Worm (Caenorhabditis elegans) whole organism, midembryonic: ENCODE data around the gene dsb-3.

Experiments
- T22C8.4 ChIP-seq: fragments of 200-800 bp; sonication (Bioruptor generic); IDR thresholded peaks from 2 replicates; pipeline ENCODE4 v1.3.6; 2022; ENCODE audit warnings: missing genetic modification characterization, missing compliant biosample characterization
- cog-1 ChIP-seq: sonication (generic microtip); optimal IDR thresholded peaks from 2 replicates; lab custom pipeline; 2016; ENCODE audit warnings: missing genetic modification characterization, missing compliant biosample characterization
- flt-1 ChIP-seq: fragments of 200-800 bp; sonication (Bioruptor generic); IDR thresholded peaks from 2 replicates; pipeline ENCODE4 v1.3.6; 2022; ENCODE audit warnings: missing genetic modification characterization, missing compliant biosample characterization
- klf-2 ChIP-seq: fragments of 200-800 bp; sonication (Bioruptor generic); conservative IDR thresholded peaks from 2 replicates; pipeline ENCODE4 v1.3.6; 2022; ENCODE audit warnings: missing genetic modification reagents, missing genetic modification characterization, missing compliant biosample characterization
- med-1 ChIP-seq: sonication (generic microtip); optimal IDR thresholded peaks from 2 replicates; lab custom pipeline; 2017; ENCODE audit warnings: missing genetic modification characterization, mild to moderate bottlenecking, missing compliant biosample characterization, antibody characterized with exemption, missing genetic modification reagents; ENCODE audit not compliant: insufficient read depth
- ref-1 ChIP-seq: fragments of 200-800 bp; sonication (Bioruptor generic); conservative IDR thresholded peaks from 2 replicates; pipeline ENCODE4 v1.3.6; 2022; ENCODE audit warnings: missing genetic modification reagents, missing genetic modification characterization, missing compliant biosample characterization
- tab-1 ChIP-seq: fragments of 200-800 bp; sonication (Bioruptor generic); IDR thresholded peaks from 2 replicates; pipeline ENCODE4 v1.3.6; 2022; ENCODE audit warnings: missing genetic modification characterization, missing compliant biosample characterization
- ztf-23 ChIP-seq: fragments of 200-800 bp; sonication (Bioruptor generic); IDR thresholded peaks from 2 replicates; pipeline ENCODE4 v1.3.6; 2022; ENCODE audit warnings: missing genetic modification reagents, missing genetic modification characterization, missing compliant biosample characterization
- ztf-29 ChIP-seq: fragments of 200-800 bp; sonication (Bioruptor generic); IDR thresholded peaks from 2 replicates; pipeline ENCODE4 v1.3.6; 2022; ENCODE audit warnings: missing genetic modification reagents, missing genetic modification characterization, missing compliant biosample characterization

The dsb-3 gene

ce11 chrIV:7759527-7759926, at the start of gene dsb-3:
TSS of gene dsb-3 (minus strand) at chrIV:7759627.
- TF ChIP-seq T22C8.4 (GFP tag; lab: Robert Waterston, UW) (no peak), ref-1 (GFP tag; lab: Robert Waterston, UW) (no peak), tab-1 (GFP tag; lab: Robert Waterston, UW) (no peak), klf-2 (GFP tag; lab: Robert Waterston, UW) (no peak), ztf-29 (GFP tag; lab: Robert Waterston, UW) (no peak), flt-1 (GFP tag; lab: Robert Waterston, UW) (no peak), med-1 (GFP tag; lab: Kevin White, UChicago) (no peak), cog-1 (tag; lab: Kevin White, UChicago) (no peak), ztf-23 (GFP tag; lab: Robert Waterston, UW) (no peak)

- TF ChIP-seq med-1 (GFP tag; lab: Kevin White, UChicago) (no peak), T22C8.4 (GFP tag; lab: Robert Waterston, UW) (no peak), ztf-23 (GFP tag; lab: Robert Waterston, UW) (no peak), klf-2 (GFP tag; lab: Robert Waterston, UW) (no peak), cog-1 (tag; lab: Kevin White, UChicago) (no peak), tab-1 (GFP tag; lab: Robert Waterston, UW) (no peak)
These were observed 49.2 kb upstream of the dsb-3 start, which contains the start of gene C33H5.1 for ce11 chrIV:7808583-7808982. TSS of gene C33H5.1 (plus strand) at chrIV:7808912.

- TF ChIP-seq med-1 (GFP tag; lab: Kevin White, UChicago), result no peak
- no peak for TF ChIP-seq tab-1 (GFP tag; lab: Robert Waterston, UW)
- no peak for TF ChIP-seq ref-1 (GFP tag; lab: Robert Waterston, UW)
- no peak for TF ChIP-seq ztf-29 (GFP tag; lab: Robert Waterston, UW)
- no peak for TF ChIP-seq T22C8.4 (GFP tag; lab: Robert Waterston, UW)
- no peak for TF ChIP-seq flt-1 (GFP tag; lab: Robert Waterston, UW)
- TF ChIP-seq klf-2 (GFP tag; lab: Robert Waterston, UW), result no peak
- TF ChIP-seq cog-1 (tag; lab: Kevin White, UChicago), result no peak
- TF ChIP-seq ztf-23 (GFP tag; lab: Robert Waterston, UW), result no peak
These were observed 45.3 kb upstream of the dsb-3 start, which contains the start of gene C33H5.2 for ce11 chrIV:7804740-7805139. TSS of gene C33H5.2 (plus strand) at chrIV:7805040.

- TF ChIP-seq klf-2 (GFP tag; lab: Robert Waterston, UW) (no peak), tab-1 (GFP tag; lab: Robert Waterston, UW) (no peak), ztf-29 (GFP tag; lab: Robert Waterston, UW) (no peak), ztf-23 (GFP tag; lab: Robert Waterston, UW) (no peak), med-1 (GFP tag; lab: Kevin White, UChicago) (no peak), flt-1 (GFP tag; lab: Robert Waterston, UW) (no peak), cog-1 (tag; lab: Kevin White, UChicago) (no peak), T22C8.4 (GFP tag; lab: Robert Waterston, UW) (no peak), ref-1 (GFP tag; lab: Robert Waterston, UW) (no peak)
These were observed 43.8 kb upstream of the dsb-3 start, which contains the start of gene C33H5.16 for ce11 chrIV:7803250-7803649. TSS of gene C33H5.16 (minus strand) at chrIV:7803350.

- TF ChIP-seq ztf-23 (GFP tag; lab: Robert Waterston, UW) (no peak), tab-1 (GFP tag; lab: Robert Waterston, UW) (no peak), T22C8.4 (GFP tag; lab: Robert Waterston, UW) (no peak), klf-2 (GFP tag; lab: Robert Waterston, UW) (no peak), flt-1 (GFP tag; lab: Robert Waterston, UW) (no peak), ztf-29 (GFP tag; lab: Robert Waterston, UW) (no peak), ref-1 (GFP tag; lab: Robert Waterston, UW) (no peak), cog-1 (tag; lab: Kevin White, UChicago) (no peak), med-1 (GFP tag; lab: Kevin White, UChicago) (no peak)
These were observed 40.9 kb upstream of the dsb-3 start for ce11 chrIV:7800338-7800737.

ce11 chrIV:7796432-7797113, 37.1 kb upstream of the dsb-3 start, which contains the start of gene sgo-1:
TSS of gene sgo-1 (minus strand) at chrIV:7796482.
- TF ChIP-seq med-1 (GFP tag; lab: Kevin White, UChicago) (no peak), cog-1 (tag; lab: Kevin White, UChicago) (no peak)

- no peak for TF ChIP-seq T22C8.4 (GFP tag; lab: Robert Waterston, UW)
- TF ChIP-seq klf-2 (GFP tag; lab: Robert Waterston, UW), result no peak
- TF ChIP-seq ref-1 (GFP tag; lab: Robert Waterston, UW), result no peak
- no peak for TF ChIP-seq ztf-29 (GFP tag; lab: Robert Waterston, UW)
- TF ChIP-seq flt-1 (GFP tag; lab: Robert Waterston, UW), result no peak
- no peak for TF ChIP-seq med-1 (GFP tag; lab: Kevin White, UChicago)
- no peak for TF ChIP-seq tab-1 (GFP tag; lab: Robert Waterston, UW)
- TF ChIP-seq cog-1 (tag; lab: Kevin White, UChicago), result no peak
- no peak for TF ChIP-seq ztf-23 (GFP tag; lab: Robert Waterston, UW)
These were observed 35.3 kb upstream of the dsb-3 start, which contains the start of gene ntp-1 for ce11 chrIV:7794709-7795108. TSS of gene ntp-1 (minus strand) at chrIV:7794809.

- TF ChIP-seq med-1 (GFP tag; lab: Kevin White, UChicago) (no peak), ztf-23 (GFP tag; lab: Robert Waterston, UW) (no peak)
These were observed 32.5 kb upstream of the dsb-3 start, which contains the start of gene C33H5.13 for ce11 chrIV:7791821-7792446. TSS of gene C33H5.13 (minus strand) at chrIV:7792263.
